Fruit fly (Drosophila melanogaster) whole organism, embryonic: ENCODE results near the gene Pfdn2.
A peak's percentile ranks its signal among the peaks of the same experiment; 100 is the strongest.

ENCODE experiments used
- B-H2 ChIP-seq: fragments of 200-800 bp; sonication (Bioruptor generic); optimal IDR thresholded peaks from 2 replicates; lab custom pipeline; 2018; ENCODE audit warnings: missing biosample characterization, mild to moderate bottlenecking, missing genetic modification characterization
- C15 ChIP-seq: fragments of 200-800 bp; sonication (Bioruptor generic); IDR thresholded peaks from 3 replicates; pipeline ENCODE4 v1.3.6; 2022; ENCODE audit warnings: missing biosample characterization, missing genetic modification characterization
- CG10431 ChIP-seq: fragments of 200-800 bp; sonication (Bioruptor generic); optimal IDR thresholded peaks from 3 replicates; lab custom pipeline; 2018; ENCODE audit warnings: missing biosample characterization, mild to moderate bottlenecking, missing genetic modification characterization
- CG11093 ChIP-seq: fragments of 200-800 bp; sonication (Bioruptor generic); IDR thresholded peaks from 3 replicates; pipeline ENCODE4 v1.3.6; 2022; ENCODE audit warnings: missing biosample characterization, missing genetic modification characterization
- CG13624 ChIP-seq: fragments of 200-800 bp; sonication (Bioruptor generic); optimal IDR thresholded peaks from 2 replicates; lab custom pipeline; 2016; ENCODE audit warnings: missing biosample characterization, missing genetic modification characterization
- CG13894 ChIP-seq: fragments of 200-800 bp; sonication (Bioruptor generic); optimal IDR thresholded peaks from 3 replicates; lab custom pipeline; 2018; ENCODE audit warnings: missing biosample characterization, mild to moderate bottlenecking, missing genetic modification characterization, moderate library complexity
- CG1529 ChIP-seq: fragments of 200-800 bp; sonication (Bioruptor generic); optimal IDR thresholded peaks from 3 replicates; lab custom pipeline; 2018; ENCODE audit warnings: missing biosample characterization, missing genetic modification characterization
- CG16863 ChIP-seq: fragments of 200-800 bp; sonication (Bioruptor generic); optimal IDR thresholded peaks from 3 replicates; lab custom pipeline; 2016; ENCODE audit warnings: missing biosample characterization, missing genetic modification characterization
- CG17186 ChIP-seq: fragments of 200-800 bp; sonication (Bioruptor generic); optimal IDR thresholded peaks from 3 replicates; lab custom pipeline; 2017; ENCODE audit warnings: missing biosample characterization, missing genetic modification reagents, missing genetic modification characterization
- CG17385 ChIP-seq: fragments of 200-800 bp; sonication (Bioruptor generic); optimal IDR thresholded peaks from 3 replicates; lab custom pipeline; 2018; ENCODE audit warnings: missing biosample characterization, mild to moderate bottlenecking, missing genetic modification characterization
- CG2199 ChIP-seq: fragments of 200-800 bp; sonication (Bioruptor generic); IDR thresholded peaks from 3 replicates; pipeline ENCODE4 v1.3.6; 2022; ENCODE audit warnings: missing biosample characterization, missing genetic modification characterization
- CG2678 ChIP-seq: fragments of 200-800 bp; sonication (Bioruptor generic); optimal IDR thresholded peaks from 3 replicates; lab custom pipeline; 2019; ENCODE audit warnings: missing biosample characterization, mild to moderate bottlenecking, missing genetic modification characterization, moderate library complexity
- CG30431 ChIP-seq: fragments of 200-800 bp; sonication (Bioruptor generic); optimal IDR thresholded peaks from 2 replicates; lab custom pipeline; 2017; ENCODE audit warnings: missing biosample characterization, missing genetic modification characterization
- CG3163 ChIP-seq: fragments of 200-800 bp; sonication (Bioruptor generic); optimal IDR thresholded peaks from 3 replicates; lab custom pipeline; 2016; ENCODE audit warnings: missing biosample characterization, missing genetic modification characterization
- CG32767 ChIP-seq: fragments of 200-800 bp; sonication (Bioruptor generic); IDR thresholded peaks from 2 replicates; pipeline ENCODE4 v1.3.6; 2022; ENCODE audit warnings: missing biosample characterization, missing genetic modification characterization
- CG3726 ChIP-seq: fragments of 200-800 bp; sonication (Bioruptor generic); IDR thresholded peaks from 3 replicates; pipeline ENCODE4, ENCODE4 v1.3.6; 2022; ENCODE audit warnings: missing biosample characterization, missing genetic modification characterization
- CG4282 ChIP-seq: fragments of 200-800 bp; sonication (Bioruptor generic); optimal IDR thresholded peaks from 2 replicates; lab custom pipeline; 2016; ENCODE audit warnings: missing biosample characterization, missing genetic modification characterization
- CG5953 ChIP-seq: fragments of 200-800 bp; sonication (Bioruptor generic); IDR thresholded peaks from 2 replicates; pipeline ENCODE4 v1.3.6; 2022; ENCODE audit warnings: missing biosample characterization, missing genetic modification characterization
- CG7372 ChIP-seq: fragments of 200-800 bp; sonication (Bioruptor generic); IDR thresholded peaks from 2 replicates; pipeline ENCODE4 v1.3.6; 2022; ENCODE audit warnings: missing biosample characterization, missing genetic modification characterization
- CG8388 ChIP-seq: fragments of 200-800 bp; sonication (Bioruptor generic); optimal IDR thresholded peaks from 2 replicates; lab custom pipeline; 2019; ENCODE audit warnings: missing biosample characterization, mild to moderate bottlenecking, missing genetic modification characterization, moderate library complexity
- CG9609 ChIP-seq: fragments of 200-800 bp; sonication (Bioruptor generic); optimal IDR thresholded peaks from 3 replicates; lab custom pipeline; 2016; ENCODE audit warnings: missing biosample characterization, missing genetic modification characterization
- CG9817 ChIP-seq: fragments of 200-800 bp; sonication (Bioruptor generic); optimal IDR thresholded peaks from 2 replicates; lab custom pipeline; 2018; ENCODE audit warnings: missing biosample characterization, mild to moderate bottlenecking, missing genetic modification characterization, moderate library complexity
- CG9932 ChIP-seq: fragments of 200-800 bp; sonication (Bioruptor generic); IDR thresholded peaks from 2 replicates; pipeline ENCODE4 v1.3.6; 2022; ENCODE audit warnings: missing biosample characterization, missing genetic modification characterization
- CHES-1-like ChIP-seq: fragments of 200-800 bp; sonication (Bioruptor generic); optimal IDR thresholded peaks from 2 replicates; lab custom pipeline; 2016; ENCODE audit warnings: missing biosample characterization, missing genetic modification characterization
- Camta ChIP-seq: fragments of 200-800 bp; sonication (Bioruptor generic); optimal IDR thresholded peaks from 2 replicates; lab custom pipeline; 2016; ENCODE audit warnings: missing biosample characterization, missing genetic modification characterization
- Chrac-16 ChIP-seq: fragments of 200-800 bp; sonication (Bioruptor generic); optimal IDR thresholded peaks from 3 replicates; lab custom pipeline; 2016; ENCODE audit warnings: missing biosample characterization, missing genetic modification characterization
- CoRest ChIP-seq: fragments of 200-800 bp; sonication (Bioruptor generic); optimal IDR thresholded peaks from 3 replicates; lab custom pipeline; 2018; ENCODE audit warnings: missing biosample characterization, mild to moderate bottlenecking, missing genetic modification characterization, moderate library complexity
- Deaf1 ChIP-seq: fragments of 200-800 bp; optimal IDR thresholded peaks from 3 replicates; lab custom pipeline; 2019; ENCODE audit warnings: missing biosample characterization, mild to moderate bottlenecking, missing genetic modification characterization, moderate library complexity
- Dfd ChIP-seq, 2 experiments: fragments of >200 bp; optimal IDR thresholded peaks; 2 replicates each; lab custom pipeline; 2017; ENCODE audit warnings: missing biosample characterization in 2 of 2, missing genetic modification characterization in 2 of 2
- Hand ChIP-seq: fragments of 200-800 bp; sonication (Bioruptor generic); optimal IDR thresholded peaks from 2 replicates; lab custom pipeline; 2017; ENCODE audit warnings: mild to moderate bottlenecking, missing biosample characterization, missing genetic modification reagents, missing genetic modification characterization
- Hmx ChIP-seq: fragments of 200-800 bp; sonication (Bioruptor generic); optimal IDR thresholded peaks from 2 replicates; lab custom pipeline; 2016; ENCODE audit warnings: missing biosample characterization, missing genetic modification characterization
- Jarid2 ChIP-seq: fragments of 200-800 bp; sonication (Bioruptor generic); optimal IDR thresholded peaks from 3 replicates; lab custom pipeline; 2017; ENCODE audit warnings: mild to moderate bottlenecking, missing biosample characterization, missing genetic modification reagents, missing genetic modification characterization
- Opbp ChIP-seq: fragments of 200-800 bp; sonication (Bioruptor generic); IDR thresholded peaks from 3 replicates; pipeline ENCODE4 v1.3.6; 2022; ENCODE audit warnings: missing biosample characterization, missing genetic modification characterization; ENCODE audit not compliant: partially characterized antibody
- PHDP ChIP-seq: fragments of 200-800 bp; sonication (Bioruptor generic); optimal IDR thresholded peaks from 3 replicates; lab custom pipeline; 2018; ENCODE audit warnings: missing biosample characterization, mild to moderate bottlenecking, missing genetic modification characterization, moderate library complexity
- Taf1 ChIP-seq: fragments of 200-800 bp; sonication (Bioruptor generic); IDR thresholded peaks from 2 replicates; pipeline ENCODE4 v1.3.6; 2022; ENCODE audit warnings: missing biosample characterization, missing genetic modification characterization
- al ChIP-seq: fragments of 200-800 bp; sonication (Bioruptor generic); IDR thresholded peaks from 2 replicates; pipeline ENCODE4 v1.3.6; 2022; ENCODE audit warnings: missing biosample characterization, missing genetic modification characterization
- ase ChIP-seq: fragments of 200-800 bp; sonication (Bioruptor generic); IDR thresholded peaks from 3 replicates; pipeline ENCODE4 v1.3.6; 2022; ENCODE audit warnings: missing biosample characterization, missing genetic modification characterization
- az2 ChIP-seq: fragments of 200-800 bp; sonication (Bioruptor generic); optimal IDR thresholded peaks from 3 replicates; lab custom pipeline; 2016; ENCODE audit warnings: missing biosample characterization, missing genetic modification characterization
- chm ChIP-seq: fragments of 200-800 bp; sonication (Bioruptor generic); IDR thresholded peaks from 2 replicates; pipeline ENCODE4 v1.3.6; 2022; ENCODE audit warnings: missing biosample characterization, missing genetic modification characterization
- disco-r ChIP-seq: fragments of 200-800 bp; sonication (Bioruptor generic); optimal IDR thresholded peaks from 2 replicates; lab custom pipeline; 2016; ENCODE audit warnings: missing biosample characterization, missing genetic modification characterization
- gcm2 ChIP-seq: fragments of 200-800 bp; sonication (Bioruptor generic); optimal IDR thresholded peaks from 2 replicates; lab custom pipeline; 2016; ENCODE audit warnings: missing biosample characterization, missing genetic modification characterization
- grn ChIP-seq: fragments of 200-800 bp; sonication (Bioruptor generic); optimal IDR thresholded peaks from 3 replicates; lab custom pipeline; 2017; ENCODE audit warnings: missing biosample characterization, missing genetic modification characterization
- kay ChIP-seq: fragments of 200-800 bp; sonication (Bioruptor generic); optimal IDR thresholded peaks from 2 replicates; lab custom pipeline; 2016; ENCODE audit warnings: missing biosample characterization, missing genetic modification characterization
- nerfin-1 ChIP-seq: fragments of 200-800 bp; sonication (Bioruptor generic); optimal IDR thresholded peaks from 3 replicates; lab custom pipeline; 2019; ENCODE audit warnings: missing biosample characterization, mild to moderate bottlenecking, missing genetic modification characterization, moderate library complexity
- oc ChIP-seq: fragments of 200-800 bp; sonication (Bioruptor generic); optimal IDR thresholded peaks from 2 replicates; lab custom pipeline; 2018; ENCODE audit warnings: missing biosample characterization, mild to moderate bottlenecking, missing genetic modification characterization, moderate library complexity
- onecut ChIP-seq: fragments of 200-800 bp; sonication (Bioruptor generic); IDR thresholded peaks from 2 replicates; pipeline ENCODE4 v1.3.6; 2022; ENCODE audit warnings: missing biosample characterization, missing genetic modification characterization
- pros ChIP-seq: fragments of 200-800 bp; sonication (Bioruptor generic); optimal IDR thresholded peaks from 3 replicates; lab custom pipeline; 2019; ENCODE audit warnings: missing biosample characterization, mild to moderate bottlenecking, missing genetic modification characterization, moderate library complexity
- ranshi ChIP-seq: fragments of 200-800 bp; sonication (Bioruptor generic); IDR thresholded peaks from 2 replicates; pipeline ENCODE4 v1.3.6; 2022; ENCODE audit warnings: missing biosample characterization, missing genetic modification characterization
- sima ChIP-seq: fragments of 200-800 bp; sonication (Bioruptor generic); optimal IDR thresholded peaks from 2 replicates; lab custom pipeline; 2016; ENCODE audit warnings: missing biosample characterization, missing genetic modification characterization
- ssp ChIP-seq: fragments of 200-800 bp; sonication (Bioruptor generic); IDR thresholded peaks from 2 replicates; pipeline ENCODE4 v1.3.6; 2022; ENCODE audit warnings: missing biosample characterization, missing genetic modification characterization
- sug ChIP-seq: fragments of 200-800 bp; optimal IDR thresholded peaks from 2 replicates; lab custom pipeline; 2019; ENCODE audit warnings: missing biosample characterization, mild to moderate bottlenecking, missing genetic modification characterization, moderate library complexity
- ttk ChIP-seq: fragments of 200-800 bp; sonication (Bioruptor generic); IDR thresholded peaks from 2 replicates; pipeline ENCODE4 v2.1.2; 2022; ENCODE audit warnings: missing biosample characterization, missing genetic modification characterization
- z ChIP-seq: fragments of 200-800 bp; sonication (Bioruptor generic); IDR thresholded peaks from 3 replicates; pipeline ENCODE4 v1.3.6; 2022; ENCODE audit warnings: missing biosample characterization, missing genetic modification characterization

Pfdn2 gene

DNA sequence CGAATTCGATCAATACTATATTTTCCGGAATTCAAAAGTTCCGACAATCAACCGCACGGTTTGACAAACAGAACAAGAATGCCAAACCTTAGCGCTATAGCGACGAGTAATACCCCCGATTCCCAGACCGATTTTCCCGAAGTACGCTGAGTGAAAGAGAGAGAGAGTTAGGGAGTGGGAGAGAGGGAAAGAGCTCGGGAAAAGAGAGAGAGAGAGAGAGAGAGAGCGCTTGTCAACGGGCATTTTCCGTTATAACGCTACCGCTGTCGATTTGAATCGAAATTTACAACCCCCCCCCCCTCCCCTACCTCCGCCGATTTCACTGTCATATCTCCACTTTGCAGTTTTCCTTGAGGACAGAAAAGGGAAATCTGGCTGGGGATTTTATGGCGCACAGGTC, 27.6 kb downstream of the Pfdn2 start (continued):
- TF ChIP-seq Chrac-16 (GFP tag; lab: Kevin White, UChicago) = no peak
- TF ChIP-seq Taf1 (GFP tag; lab: Robert Waterston, UW) = no peak
- TF ChIP-seq CG1529 = peak; percentile 97
- peak; percentile 89 for TF ChIP-seq Deaf1 (tag; lab: Kevin White, UChicago)
- peak; percentile 52 for TF ChIP-seq pros (GFP tag; lab: Kevin White, UChicago)
- no peak for TF ChIP-seq ase (GFP tag; lab: Robert Waterston, UW)
- TF ChIP-seq grn (GFP tag; lab: Kevin White, UChicago) = no peak
- TF ChIP-seq CG11093 (GFP tag; lab: Robert Waterston, UW) = no peak
- no peak for TF ChIP-seq CG32767 (GFP tag; lab: Robert Waterston, UW)
- no peak for TF ChIP-seq CG3163
- TF ChIP-seq CG3726 (GFP tag; lab: Robert Waterston, UW) = no peak
- TF ChIP-seq disco-r = no peak
- no peak for TF ChIP-seq CHES-1-like (GFP tag; lab: Kevin White, UChicago)
- TF ChIP-seq CG13894 (tag; lab: Kevin White, UChicago) = peak; percentile 81
- TF ChIP-seq CG13624 (GFP tag; lab: Kevin White, UChicago) = no peak
- TF ChIP-seq Opbp (GFP tag; lab: Robert Waterston, UW) = 0 out of 3 replicates have a peak, but pooled peaks have one; percentile 18
- TF ChIP-seq z (GFP tag; lab: Robert Waterston, UW) = peak; percentile 87
- no peak for TF ChIP-seq CoRest (tag; lab: Kevin White, UChicago)
- no peak for TF ChIP-seq C15
- TF ChIP-seq CG7372 = no peak
- peak; percentile 26 for TF ChIP-seq nerfin-1 (tag; lab: Kevin White, UChicago)
- TF ChIP-seq CG16863 = no peak
- peak; percentile 16 for TF ChIP-seq Jarid2 (GFP tag; lab: Kevin White, UChicago)
- no peak for TF ChIP-seq ssp
- TF ChIP-seq gcm2 (GFP tag; lab: Kevin White, UChicago) = no peak
- no peak for TF ChIP-seq CG4282 (GFP tag; lab: Kevin White, UChicago)
- TF ChIP-seq chm (GFP tag; lab: Robert Waterston, UW) = peak; percentile 40; the same call in 1 of the 2 replicates
- no peak for TF ChIP-seq Camta (GFP tag; lab: Kevin White, UChicago)
- no peak for TF ChIP-seq Dfd (GFP tag; optimal IDR thresholded peaks at IDR 0.05; lab: Kevin White, UChicago)
- TF ChIP-seq Hmx = no peak
- TF ChIP-seq ranshi (GFP tag; lab: Robert Waterston, UW) = no peak
- TF ChIP-seq sug (tag; lab: Kevin White, UChicago) = no peak
- TF ChIP-seq az2 (GFP tag; lab: Kevin White, UChicago) = no peak
- TF ChIP-seq CG2199 (GFP tag; lab: Robert Waterston, UW) = 0 out of 3 replicates have a peak, but pooled peaks have one; percentile 16
- no peak for TF ChIP-seq CG9817 (tag; lab: Kevin White, UChicago)
- TF ChIP-seq CG5953 = no peak
- TF ChIP-seq CG2678 (tag; lab: Kevin White, UChicago) = no peak
- no peak for TF ChIP-seq CG30431 (GFP tag; lab: Kevin White, UChicago)
- TF ChIP-seq CG17186 (GFP tag; lab: Kevin White, UChicago) = no peak
- TF ChIP-seq CG10431 = no peak
- TF ChIP-seq CG8388 (GFP tag; lab: Kevin White, UChicago) = no peak
- no peak for TF ChIP-seq CG9609 (GFP tag; lab: Kevin White, UChicago)
- TF ChIP-seq CG9932 (GFP tag; lab: Robert Waterston, UW) = no peak
- no peak for TF ChIP-seq B-H2 (GFP tag; lab: Kevin White, UChicago)
- TF ChIP-seq al = no peak
- no peak for TF ChIP-seq sima (GFP tag; lab: Kevin White, UChicago)
- TF ChIP-seq CG17385 (GFP tag; lab: Kevin White, UChicago) = peak; percentile 0
- peak; percentile 22; the same call in 1 of the 2 replicates for TF ChIP-seq onecut (GFP tag; lab: Robert Waterston, UW)
- TF ChIP-seq oc = no peak
- TF ChIP-seq Hand (GFP tag; lab: Kevin White, UChicago) = no peak
- no peak for TF ChIP-seq kay (GFP tag; lab: Kevin White, UChicago)
- TF ChIP-seq PHDP (tag; lab: Kevin White, UChicago) = no peak
- TF ChIP-seq ttk (GFP tag; lab: Robert Waterston, UW) = no peak
